Fruit fly (Drosophila melanogaster) whole organism, pupa: ENCODE measurements around the gene CG42869.

Source experiments
- CG14655 ChIP-seq: fragments of 200-800 bp; sonication (Bioruptor generic); optimal IDR thresholded peaks from 3 replicates; lab custom pipeline; 2017; ENCODE audit warnings: mild to moderate bottlenecking, missing biosample characterization, missing genetic modification reagents, missing genetic modification characterization
- Ets98B ChIP-seq: fragments of 200-800 bp; sonication (Bioruptor generic); IDR thresholded peaks from 2 replicates; pipeline ENCODE4 v1.3.6; 2022; ENCODE audit warnings: missing biosample characterization, missing genetic modification characterization

DNA sequence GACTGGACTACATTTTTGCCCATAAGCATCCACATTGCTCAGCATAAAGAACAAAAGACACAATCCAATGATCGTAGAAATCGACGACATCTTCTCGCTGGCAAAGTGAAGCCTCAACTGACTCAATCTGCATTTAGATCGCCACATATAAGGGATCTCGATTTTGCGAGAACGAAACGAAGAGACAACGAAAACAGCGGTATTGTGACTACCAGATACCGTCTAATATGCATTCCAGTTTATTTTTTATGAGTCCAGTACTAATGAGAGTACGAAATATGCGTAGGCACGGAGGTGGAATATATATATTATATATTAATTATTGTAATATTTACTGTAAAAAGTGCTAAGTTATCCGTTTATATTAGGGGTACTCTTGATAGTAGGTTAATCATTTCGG, 2.4 kb upstream of the CG42869 start, which contains the start of gene CG34034:
- no peak for TF ChIP-seq CG14655
- TF ChIP-seq Ets98B (GFP tag; lab: Robert Waterston, UW): no peak
